1 fruit fly cellular context compared by ENCODE assay signal in the genomic region with DNA sequence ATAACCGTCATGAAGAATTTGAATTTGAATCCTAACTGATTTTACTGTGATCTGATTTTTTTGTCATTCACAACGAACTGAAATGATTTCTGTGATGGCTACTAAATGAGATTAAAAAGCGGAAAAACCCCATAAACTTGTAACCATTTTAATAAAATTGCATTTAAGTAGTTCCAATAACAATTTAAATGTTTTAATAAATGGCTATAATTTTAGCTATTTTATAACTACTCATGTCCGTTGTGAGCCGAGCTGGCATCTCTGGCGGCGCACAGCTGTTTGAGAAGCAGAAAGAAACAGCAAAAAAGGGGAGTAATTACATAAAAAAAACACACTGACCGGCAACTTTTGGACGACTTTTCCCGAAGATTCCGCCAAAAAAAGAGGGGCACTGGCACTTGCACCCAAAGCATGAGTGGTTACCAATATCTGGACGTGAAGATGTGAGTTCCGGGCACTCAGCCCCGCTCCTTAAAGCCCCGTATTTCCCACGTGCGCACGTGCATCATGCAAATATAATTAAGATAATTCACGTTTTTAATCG.
TF ChIP-seq lines count a peak whose summit lies in the region.

CG7950 (plus strand) TSS at position 268 of the 544 bp plus-strand sequence.
Rpp14a (plus strand) TSS at position 268 of the 544 bp plus-strand sequence.

TF ChIP-seq in whole organism, embryonic, 481 proteins besides CTCF, POLR2A, EP300 and RAD21 (continued from another document and continues in another):
- peak; percentile 83 for TF ChIP-seq CG15269 (tag; optimal IDR thresholded peaks at IDR 0.05; lab: Kevin White, UChicago)
- peak; percentile 38 for TF ChIP-seq crc (GFP tag; optimal IDR thresholded peaks at IDR 0.05; lab: Kevin White, UChicago)
- TF ChIP-seq jigr1 (GFP tag; IDR thresholded peaks at IDR 0.05; lab: Robert Waterston, UW): no peak
- TF ChIP-seq Kr (GFP tag; optimal IDR thresholded peaks at IDR 0.05; lab: Kevin White, UChicago): no peak
- no peak for TF ChIP-seq fru (optimal IDR thresholded peaks at IDR 0.05; lab: Kevin White, UChicago)
- peak; percentile 53 for TF ChIP-seq CG8388 (GFP tag; optimal IDR thresholded peaks at IDR 0.05; lab: Kevin White, UChicago)
- TF ChIP-seq CG10321 (GFP tag; IDR thresholded peaks at IDR 0.05; lab: Robert Waterston, UW): 0 out of 2 replicates have a peak, but pooled peaks have one; percentile 41
- TF ChIP-seq zfh1 (GFP tag; IDR thresholded peaks at IDR 0.05; lab: Robert Waterston, UW): peak; percentile 87
- peak; percentile 63 for TF ChIP-seq MESR4 (GFP tag; optimal IDR thresholded peaks at IDR 0.05; lab: Kevin White, UChicago)
- no peak for TF ChIP-seq emc (GFP tag; optimal IDR thresholded peaks at IDR 0.05; lab: Kevin White, UChicago)
- TF ChIP-seq CG1832 (GFP tag; optimal IDR thresholded peaks at IDR 0.05; lab: Kevin White, UChicago): no peak
- peak; percentile 80 for TF ChIP-seq Ptx1 (GFP tag; IDR thresholded peaks at IDR 0.05; lab: Robert Waterston, UW)
- TF ChIP-seq dpn (GFP tag; optimal IDR thresholded peaks at IDR 0.05; lab: Kevin White, UChicago): peak; percentile 78 to 79
- TF ChIP-seq CG31365 (tag; optimal IDR thresholded peaks at IDR 0.05; lab: Kevin White, UChicago): no peak
- TF ChIP-seq Dip3 (GFP tag; optimal IDR thresholded peaks at IDR 0.05; lab: Kevin White, UChicago): peak; percentile 84
- TF ChIP-seq CG11085 (GFP tag; IDR thresholded peaks at IDR 0.05; lab: Robert Waterston, UW): peak; percentile 68
- peak; percentile 87 for TF ChIP-seq vvl (GFP tag; IDR thresholded peaks at IDR 0.05; lab: Robert Waterston, UW)
- TF ChIP-seq tap (tag; optimal IDR thresholded peaks at IDR 0.05; lab: Kevin White, UChicago): peak; percentile 70
- peak; percentile 90 for TF ChIP-seq CG12391 (tag; optimal IDR thresholded peaks at IDR 0.05; lab: Kevin White, UChicago)
- TF ChIP-seq CG34422 (GFP tag; IDR thresholded peaks at IDR 0.05; lab: Robert Waterston, UW): peak; percentile 85; the same call in 2 of the 3 replicates
- TF ChIP-seq sug (tag; optimal IDR thresholded peaks at IDR 0.05; lab: Kevin White, UChicago): peak; percentile 83
- peak; percentile 19 for TF ChIP-seq CG12071 (GFP tag; optimal IDR thresholded peaks at IDR 0.05; lab: Kevin White, UChicago)
- no peak for TF ChIP-seq bigmax (GFP tag; optimal IDR thresholded peaks at IDR 0.05; lab: Kevin White, UChicago)
- TF ChIP-seq salm (tag; optimal IDR thresholded peaks at IDR 0.05; lab: Kevin White, UChicago): peak; percentile 34
- peak; percentile 87 for TF ChIP-seq CG30403 (GFP tag; optimal IDR thresholded peaks at IDR 0.05; lab: Kevin White, UChicago)
- TF ChIP-seq cato (GFP tag; optimal IDR thresholded peaks at IDR 0.05; lab: Kevin White, UChicago; ENCODE audit: borderline replicate concordance): peak; percentile 58
- peak; percentile 72 for TF ChIP-seq CG10209 (GFP tag; optimal IDR thresholded peaks at IDR 0.05; lab: Kevin White, UChicago)
- TF ChIP-seq Meics (GFP tag; optimal IDR thresholded peaks at IDR 0.05; lab: Kevin White, UChicago): peak; percentile 43
- TF ChIP-seq HLH54F (GFP tag; optimal IDR thresholded peaks at IDR 0.05; lab: Kevin White, UChicago): peak; percentile 88
- TF ChIP-seq CG9817 (tag; optimal IDR thresholded peaks at IDR 0.05; lab: Kevin White, UChicago): peak; percentile 86
- TF ChIP-seq fu2 (GFP tag; optimal IDR thresholded peaks at IDR 0.05; lab: Kevin White, UChicago): peak; percentile 73
- peak; percentile 93 for TF ChIP-seq Ets65A (GFP tag; lab: Kevin White, UChicago)
- TF ChIP-seq repo (GFP tag; optimal IDR thresholded peaks at IDR 0.05; lab: Kevin White, UChicago): peak; percentile 54
- TF ChIP-seq CG4282 (GFP tag; optimal IDR thresholded peaks at IDR 0.05; lab: Kevin White, UChicago): peak; percentile 65
- peak; percentile 85 for TF ChIP-seq chn (GFP tag; optimal IDR thresholded peaks at IDR 0.05; lab: Kevin White, UChicago)
- TF ChIP-seq Bgb (GFP tag; IDR thresholded peaks at IDR 0.05; lab: Robert Waterston, UW; ENCODE audit: partially characterized antibody): no peak
- peak; percentile 88 for TF ChIP-seq Xbp1 (GFP tag; optimal IDR thresholded peaks at IDR 0.05; lab: Kevin White, UChicago)
- peak; percentile 41; the same call in 1 of the 2 replicates for TF ChIP-seq CG31441 (GFP tag; IDR thresholded peaks at IDR 0.05; lab: Robert Waterston, UW)
- TF ChIP-seq klu (GFP tag; IDR thresholded peaks at IDR 0.05; lab: Robert Waterston, UW): no peak; the same call in 1 of the 2 replicates
- no peak; the same call in 2 of the 3 replicates for TF ChIP-seq zen2 (GFP tag; IDR thresholded peaks at IDR 0.05; lab: Robert Waterston, UW; ENCODE audit: partially characterized antibody)
- peak; percentile 54 for TF ChIP-seq odd (GFP tag; optimal IDR thresholded peaks at IDR 0.05; lab: Kevin White, UChicago)
- TF ChIP-seq Spps (tag; optimal IDR thresholded peaks at IDR 0.05; lab: Kevin White, UChicago): peak; percentile 33
- TF ChIP-seq CG13287 (GFP tag; IDR thresholded peaks at IDR 0.05; lab: Robert Waterston, UW; ENCODE audit: partially characterized antibody): peak; percentile 26; the same call in 1 of the 2 replicates
- TF ChIP-seq tin (GFP tag; optimal IDR thresholded peaks at IDR 0.05; lab: Kevin White, UChicago): peak; percentile 77
- no peak for TF ChIP-seq CG17568 (GFP tag; optimal IDR thresholded peaks at IDR 0.05; lab: Kevin White, UChicago)
- peak; percentile 45 for TF ChIP-seq Atf-2 (GFP tag; optimal IDR thresholded peaks at IDR 0.05; lab: Kevin White, UChicago)
- no peak for TF ChIP-seq Sox100B (GFP tag; optimal IDR thresholded peaks at IDR 0.05; lab: Kevin White, UChicago)
- TF ChIP-seq chif (GFP tag; optimal IDR thresholded peaks at IDR 0.05; lab: Kevin White, UChicago): peak; percentile 68 to 86
- TF ChIP-seq CG8281 (tag; optimal IDR thresholded peaks at IDR 0.05; lab: Kevin White, UChicago): no peak
- TF ChIP-seq Ssrp (tag; optimal IDR thresholded peaks at IDR 0.05; lab: Kevin White, UChicago): peak; percentile 74
- TF ChIP-seq Gug (GFP tag; IDR thresholded peaks at IDR 0.05; lab: Robert Waterston, UW): peak; percentile 49; the same call in 1 of the 4 replicates
- peak; percentile 71 to 93 for TF ChIP-seq crp (GFP tag; optimal IDR thresholded peaks at IDR 0.05; lab: Kevin White, UChicago)
- TF ChIP-seq ro (GFP tag; IDR thresholded peaks at IDR 0.05; lab: Robert Waterston, UW): no peak
- no peak for TF ChIP-seq TFAM (GFP tag; optimal IDR thresholded peaks at IDR 0.05; lab: Kevin White, UChicago)
- TF ChIP-seq CG14965 (GFP tag; optimal IDR thresholded peaks at IDR 0.05; lab: Kevin White, UChicago; ENCODE audit: borderline replicate concordance): no peak
- peak; percentile 84 for TF ChIP-seq lab (GFP tag; optimal IDR thresholded peaks at IDR 0.05; lab: Kevin White, UChicago)
- peak; percentile 25; the same call in 1 of the 2 replicates for TF ChIP-seq CG1024 (GFP tag; IDR thresholded peaks at IDR 0.05; lab: Robert Waterston, UW)
- peak; percentile 66 for TF ChIP-seq Camta (GFP tag; optimal IDR thresholded peaks at IDR 0.05; lab: Kevin White, UChicago)
- TF ChIP-seq CG18764 (GFP tag; optimal IDR thresholded peaks at IDR 0.05; lab: Kevin White, UChicago): peak; percentile 51
- TF ChIP-seq mam (GFP tag; optimal IDR thresholded peaks at IDR 0.05; lab: Kevin White, UChicago): peak; percentile 85
- peak; percentile 76 for TF ChIP-seq CG9609 (GFP tag; optimal IDR thresholded peaks at IDR 0.05; lab: Kevin White, UChicago)
- TF ChIP-seq Ets97D (GFP tag; optimal IDR thresholded peaks at IDR 0.05; lab: Kevin White, UChicago): peak; percentile 71
- peak; percentile 83 to 97 for TF ChIP-seq Pdp1 (GFP tag; optimal IDR thresholded peaks at IDR 0.05; lab: Kevin White, UChicago)
- TF ChIP-seq CG10147 (GFP tag; optimal IDR thresholded peaks at IDR 0.05; lab: Kevin White, UChicago): peak; percentile 68
- peak; percentile 79 for TF ChIP-seq CG12942 (GFP tag; optimal IDR thresholded peaks at IDR 0.05; lab: Kevin White, UChicago)
- TF ChIP-seq Hsf (GFP tag; optimal IDR thresholded peaks at IDR 0.05; lab: Kevin White, UChicago): peak; percentile 83
- TF ChIP-seq CG8290 (GFP tag; optimal IDR thresholded peaks at IDR 0.05; lab: Kevin White, UChicago): peak; percentile 54
- peak in 1 of 2 experiments; percentile 82 for TF ChIP-seq CG8290 (tag; optimal IDR thresholded peaks at IDR 0.05; lab: Kevin White, UChicago)
- peak; percentile 54 for TF ChIP-seq danr (GFP tag; IDR thresholded peaks at IDR 0.05; lab: Robert Waterston, UW)
- peak; percentile 83 for TF ChIP-seq CrebB (tag; optimal IDR thresholded peaks at IDR 0.05; lab: Kevin White, UChicago)
- peak; percentile 72 for TF ChIP-seq CG11398 (GFP tag; optimal IDR thresholded peaks at IDR 0.05; lab: Kevin White, UChicago)
- TF ChIP-seq chm (GFP tag; IDR thresholded peaks at IDR 0.05; lab: Robert Waterston, UW): peak; percentile 75
- TF ChIP-seq CG8765 (GFP tag; IDR thresholded peaks at IDR 0.05; lab: Robert Waterston, UW): peak; percentile 61; the same call in 1 of the 2 replicates
- TF ChIP-seq CG16815 (GFP tag; optimal IDR thresholded peaks at IDR 0.05; lab: Kevin White, UChicago): peak; percentile 44
- peak; percentile 51; the same call in 1 of the 2 replicates for TF ChIP-seq CG5953 (GFP tag; IDR thresholded peaks at IDR 0.05; lab: Robert Waterston, UW)
- TF ChIP-seq Taf1 (GFP tag; IDR thresholded peaks at IDR 0.05; lab: Robert Waterston, UW): peak; percentile 73
- TF ChIP-seq Poxn (GFP tag; IDR thresholded peaks at IDR 0.05; lab: Robert Waterston, UW): peak; percentile 59; the same call in 1 of the 2 replicates
- peak; percentile 91 for TF ChIP-seq slbo (GFP tag; IDR thresholded peaks at IDR 0.05; lab: Robert Waterston, UW)
- peak; percentile 79 for TF ChIP-seq esg (GFP tag; conservative IDR thresholded peaks at IDR 0.05; lab: Robert Waterston, UW)
- peak; percentile 56 for TF ChIP-seq Rx (GFP tag; IDR thresholded peaks at IDR 0.05; lab: Robert Waterston, UW)
- peak; percentile 44 for TF ChIP-seq CG14667 (GFP tag; IDR thresholded peaks at IDR 0.05; lab: Robert Waterston, UW)
- TF ChIP-seq CG6654 (GFP tag; optimal IDR thresholded peaks at IDR 0.05; lab: Kevin White, UChicago): no peak
- peak; percentile 56 for TF ChIP-seq CG9876 (GFP tag; optimal IDR thresholded peaks at IDR 0.05; lab: Kevin White, UChicago)
- peak; percentile 31 for TF ChIP-seq BEAF-32 (GFP tag; optimal IDR thresholded peaks at IDR 0.05; lab: Kevin White, UChicago)
- no peak for TF ChIP-seq sim (GFP tag; IDR thresholded peaks at IDR 0.05; lab: Robert Waterston, UW)
- TF ChIP-seq her (GFP tag; optimal IDR thresholded peaks at IDR 0.05; lab: Kevin White, UChicago): peak; percentile 64
- TF ChIP-seq ap (GFP tag; IDR thresholded peaks at IDR 0.05; lab: Robert Waterston, UW): peak; percentile 73
- peak; percentile 27 for TF ChIP-seq Usf (GFP tag; optimal IDR thresholded peaks at IDR 0.05; lab: Kevin White, UChicago)
- peak; percentile 42 for TF ChIP-seq luna (GFP tag; optimal IDR thresholded peaks at IDR 0.05; lab: Kevin White, UChicago)
- TF ChIP-seq CG2712 (tag; optimal IDR thresholded peaks at IDR 0.05; lab: Kevin White, UChicago): peak; percentile 85
- TF ChIP-seq CG11247 (GFP tag; IDR thresholded peaks at IDR 0.05; lab: Robert Waterston, UW): peak; percentile 58
- TF ChIP-seq CG16813 (GFP tag; IDR thresholded peaks at IDR 0.05; lab: Robert Waterston, UW; ENCODE audit: partially characterized antibody): no peak
- no peak for TF ChIP-seq Hr78 (GFP tag; optimal IDR thresholded peaks at IDR 0.05; lab: Kevin White, UChicago)
- TF ChIP-seq CG13123 (GFP tag; optimal IDR thresholded peaks at IDR 0.05; lab: Kevin White, UChicago): peak; percentile 31
- TF ChIP-seq CG15073 (GFP tag; optimal IDR thresholded peaks at IDR 0.05; lab: Kevin White, UChicago): no peak
- no peak for TF ChIP-seq Vsx1 (GFP tag; optimal IDR thresholded peaks at IDR 0.05; lab: Kevin White, UChicago)
- no peak for TF ChIP-seq h (optimal IDR thresholded peaks at IDR 0.05; lab: Kevin White, UChicago)
- TF ChIP-seq Sry-δ (GFP tag; optimal IDR thresholded peaks at IDR 0.05; lab: Kevin White, UChicago): peak; percentile 57
- no peak for TF ChIP-seq CG8359 (GFP tag; optimal IDR thresholded peaks at IDR 0.05; lab: Kevin White, UChicago; ENCODE audit: borderline replicate concordance)
- no peak for TF ChIP-seq CG6854 (GFP tag; optimal IDR thresholded peaks at IDR 0.05; lab: Kevin White, UChicago)
- TF ChIP-seq Mes4 (GFP tag; optimal IDR thresholded peaks at IDR 0.05; lab: Kevin White, UChicago): peak; percentile 72
- peak; percentile 63 for TF ChIP-seq CG4854 (GFP tag; optimal IDR thresholded peaks at IDR 0.05; lab: Kevin White, UChicago)
- peak; percentile 69 for TF ChIP-seq CG17359 (tag; optimal IDR thresholded peaks at IDR 0.05; lab: Kevin White, UChicago)
- peak; percentile 77 for TF ChIP-seq CG2889 (GFP tag; IDR thresholded peaks at IDR 0.05; lab: Robert Waterston, UW)
- peak; percentile 86 for TF ChIP-seq Xrp1 (GFP tag; IDR thresholded peaks at IDR 0.05; lab: Robert Waterston, UW)
- TF ChIP-seq Dad (GFP tag; optimal IDR thresholded peaks at IDR 0.05; lab: Kevin White, UChicago): peak; percentile 62
- TF ChIP-seq HmgZ (tag; optimal IDR thresholded peaks at IDR 0.05; lab: Kevin White, UChicago): peak; percentile 89
- TF ChIP-seq peb (GFP tag; IDR thresholded peaks at IDR 0.05; lab: Robert Waterston, UW): no peak
- TF ChIP-seq Oaz (GFP tag; IDR thresholded peaks at IDR 0.05; lab: Robert Waterston, UW): 0 out of 2 replicates have a peak, but pooled peaks have one; percentile 33
- peak; percentile 46 for TF ChIP-seq CG11723 (GFP tag; optimal IDR thresholded peaks at IDR 0.05; lab: Kevin White, UChicago)
- no peak for TF ChIP-seq GATAe (GFP tag; conservative IDR thresholded peaks at IDR 0.05; lab: Robert Waterston, UW)
- TF ChIP-seq row (GFP tag; IDR thresholded peaks at IDR 0.05; lab: Robert Waterston, UW): peak; percentile 88
- TF ChIP-seq run (tag; optimal IDR thresholded peaks at IDR 0.05; lab: Kevin White, UChicago): peak; percentile 37
- TF ChIP-seq abd-A (tag; optimal IDR thresholded peaks at IDR 0.05; lab: Kevin White, UChicago): peak; percentile 46
- TF ChIP-seq D (optimal IDR thresholded peaks at IDR 0.05; lab: Kevin White, UChicago): no peak
- TF ChIP-seq D (GFP tag; optimal IDR thresholded peaks at IDR 0.05; lab: Kevin White, UChicago): no peak
- TF ChIP-seq sqz (GFP tag; optimal IDR thresholded peaks at IDR 0.05; lab: Kevin White, UChicago): peak; percentile 16
- TF ChIP-seq p53 (GFP tag; optimal IDR thresholded peaks at IDR 0.05; lab: Kevin White, UChicago): no peak
- peak; percentile 73 for TF ChIP-seq jumu (GFP tag; optimal IDR thresholded peaks at IDR 0.05; lab: Kevin White, UChicago)
- no peak for TF ChIP-seq pan (optimal IDR thresholded peaks at IDR 0.05; lab: Kevin White, UChicago)
- TF ChIP-seq pan (GFP tag; optimal IDR thresholded peaks at IDR 0.05 in 1 of 2, IDR thresholded peaks at IDR 0.05 in 1 of 2): peak in 1 of 2 experiments; percentile 79
- no peak for TF ChIP-seq pros (GFP tag; optimal IDR thresholded peaks at IDR 0.05; lab: Kevin White, UChicago)
